Worm (Caenorhabditis elegans): ENCODE results near the gene panl-2.

The panl-2 gene

ce11 chrIII:6979584-6979983 lies 11.7 kb upstream of the panl-2 start, which contains the start of gene ceh-20:
ceh-20 (plus strand) TSS chrIII:6979884.
- TF ChIP-seq pax-1 (tag; optimal IDR thresholded peaks at IDR 0.05) (no peak), F13H6.1 (tag; optimal IDR thresholded peaks at IDR 0.05) (no peak), ceh-19 (GFP tag; optimal IDR thresholded peaks at IDR 0.05) (no peak), ceh-31 (tag; optimal IDR thresholded peaks at IDR 0.05) (no peak), lim-6 (tag; optimal IDR thresholded peaks at IDR 0.05) (no peak), ceh-48 (tag; optimal IDR thresholded peaks at IDR 0.05) (no peak), ahr-1 (tag; optimal IDR thresholded peaks at IDR 0.05) (no peak), pha-2 (tag; optimal IDR thresholded peaks at IDR 0.05) (no peak), pag-3 (tag; optimal IDR thresholded peaks at IDR 0.05; ENCODE audit: borderline replicate concordance) (no peak), T23F11.4 (GFP tag; optimal IDR thresholded peaks at IDR 0.05) (no peak)

- TF ChIP-seq tbx-2 (tag; optimal IDR thresholded peaks at IDR 0.05) (peak; percentile 60), zip-5 (tag; optimal IDR thresholded peaks at IDR 0.05) (no peak), rnt-1 (tag; optimal IDR thresholded peaks at IDR 0.05) (peak; percentile 39), hlh-13 (GFP tag; optimal IDR thresholded peaks at IDR 0.05) (no peak), ceh-31 (tag; optimal IDR thresholded peaks at IDR 0.05) (peak; percentile 65), ceh-22 (tag; optimal IDR thresholded peaks at IDR 0.05) (no peak), Y22D7AL.16 (tag; optimal IDR thresholded peaks at IDR 0.05) (no peak), ceh-45 (GFP tag; IDR thresholded peaks at IDR 0.05) (no peak), C08G9.2 (tag; optimal IDR thresholded peaks at IDR 0.05) (no peak), K02D7.2 (tag; optimal IDR thresholded peaks at IDR 0.05) (no peak), unc-55 (GFP tag; optimal IDR thresholded peaks at IDR 0.05) (peak; percentile 100), che-1 (tag; optimal IDR thresholded peaks at IDR 0.05) (no peak), hlh-6 (tag; optimal IDR thresholded peaks at IDR 0.05) (no peak), ceh-34 (tag; optimal IDR thresholded peaks at IDR 0.05) (peak; percentile 37), ahr-1 (tag; optimal IDR thresholded peaks at IDR 0.05) (no peak), lim-6 (tag; optimal IDR thresholded peaks at IDR 0.05) (no peak), elt-4 (tag; optimal IDR thresholded peaks at IDR 0.05) (no peak), ceh-9 (tag; optimal IDR thresholded peaks at IDR 0.05) (no peak), unc-42 (tag; optimal IDR thresholded peaks at IDR 0.05) (no peak), pag-3 (tag; optimal IDR thresholded peaks at IDR 0.05; ENCODE audit: borderline replicate concordance) (no peak), ceh-18 (tag; optimal IDR thresholded peaks at IDR 0.05) (peak; percentile 18), unc-86 (tag; optimal IDR thresholded peaks at IDR 0.05) (no peak), pha-4 (tag; optimal IDR thresholded peaks at IDR 0.05) (no peak), ceh-6 (GFP tag; optimal IDR thresholded peaks at IDR 0.05) (no peak), ama-1 (optimal IDR thresholded peaks at IDR 0.05) (no peak), ttx-3 (tag; optimal IDR thresholded peaks at IDR 0.05) (no peak), lin-11 (tag; optimal IDR thresholded peaks at IDR 0.05) (no peak), nfya-1 (tag; optimal IDR thresholded peaks at IDR 0.05) (peak; percentile 60), ref-2 (tag; optimal IDR thresholded peaks at IDR 0.05) (peak; percentile 62), nhr-11 (tag; optimal IDR thresholded peaks at IDR 0.05) (no peak), hlh-30 (tag; optimal IDR thresholded peaks at IDR 0.05; ENCODE audit: insufficient read depth) (peak; percentile 56), hlh-8 (tag; optimal IDR thresholded peaks at IDR 0.05) (peak; percentile 94), pat-9 (tag; optimal IDR thresholded peaks at IDR 0.05) (peak; percentile 10)
Observed at ce11 chrIII:6978875-6979274, 10.9 kb upstream of the panl-2 start.

- TF ChIP-seq sox-2 (GFP tag; IDR thresholded peaks at IDR 0.05) (no peak), C08G9.2 (tag; optimal IDR thresholded peaks at IDR 0.05) (no peak), fkh-10 (GFP tag; optimal IDR thresholded peaks at IDR 0.05) (no peak)
Observed at ce11 chrIII:6974952-6975351, 7.0 kb upstream of the panl-2 start.

Measured in whole organism, late embryonic.